Worm (Caenorhabditis elegans) whole organism, mixed stage, embryonic: Measurements from ENCODE around the gene F15G9.1.

Source experiments
- M03D4.4 ChIP-seq: sonication (generic microtip); optimal IDR thresholded peaks from 2 replicates; lab custom pipeline; 2017; ENCODE audit warnings: mild to moderate bottlenecking, missing genetic modification characterization, missing compliant biosample characterization
- bed-3 ChIP-seq: fragments of 200-800 bp; sonication (Bioruptor generic); optimal IDR thresholded peaks from 3 replicates; lab custom pipeline; 2018; ENCODE audit warnings: mild to moderate bottlenecking, missing genetic modification characterization, moderate library complexity, missing compliant biosample characterization
- blmp-1 ChIP-seq: fragments of 150-350 bp; optimal IDR thresholded peaks from 2 replicates; lab custom pipeline; 2014; ENCODE audit warnings: missing biosample characterization, missing genetic modification characterization
- ceh-39 ChIP-seq: fragments of 150-350 bp; optimal IDR thresholded peaks from 2 replicates; lab custom pipeline; 2014; ENCODE audit warnings: missing biosample characterization, missing genetic modification characterization
- ceh-43 ChIP-seq: fragments of 200-800 bp; sonication (Bioruptor generic); optimal IDR thresholded peaks from 2 replicates; lab custom pipeline; 2018; ENCODE audit warnings: mild to moderate bottlenecking, missing genetic modification characterization, moderate library complexity, missing compliant biosample characterization
- ceh-83 ChIP-seq: fragments of 200-800 bp; sonication (Bioruptor generic); optimal IDR thresholded peaks from 2 replicates; lab custom pipeline; 2018; ENCODE audit warnings: mild to moderate bottlenecking, missing genetic modification characterization, missing compliant biosample characterization
- ces-1 ChIP-seq: fragments of 150-350 bp; optimal IDR thresholded peaks from 2 replicates; lab custom pipeline; 2014; ENCODE audit warnings: missing biosample characterization, missing genetic modification reagents, missing genetic modification characterization
- drap-1 ChIP-seq: fragments of 200-800 bp; sonication (Bioruptor generic); optimal IDR thresholded peaks from 3 replicates; lab custom pipeline; 2018; ENCODE audit warnings: mild to moderate bottlenecking, missing genetic modification characterization, missing compliant biosample characterization
- elt-1 ChIP-seq: sonication (generic microtip); optimal IDR thresholded peaks from 2 replicates; lab custom pipeline; 2017; ENCODE audit warnings: missing genetic modification characterization, mild to moderate bottlenecking, missing compliant biosample characterization, antibody characterized with exemption, moderate library complexity, borderline replicate concordance; ENCODE audit not compliant: insufficient read depth
- elt-3 ChIP-seq: fragments of 150-350 bp; optimal IDR thresholded peaks from 2 replicates; lab custom pipeline; 2014; ENCODE audit warnings: missing biosample characterization, missing genetic modification characterization
- flh-1 ChIP-seq: fragments of 200-800 bp; sonication (Bioruptor generic); optimal IDR thresholded peaks from 2 replicates; lab custom pipeline; 2018; ENCODE audit warnings: mild to moderate bottlenecking, missing genetic modification characterization, moderate library complexity, missing compliant biosample characterization
- ham-2 ChIP-seq: fragments of 200-800 bp; sonication (Bioruptor generic); optimal IDR thresholded peaks from 2 replicates; lab custom pipeline; 2018; ENCODE audit warnings: mild to moderate bottlenecking, missing genetic modification characterization, missing compliant biosample characterization
- hlh-1 ChIP-seq: fragments of 150-350 bp; optimal IDR thresholded peaks from 2 replicates; lab custom pipeline; 2014; ENCODE audit warnings: missing biosample characterization, missing genetic modification reagents, missing genetic modification characterization
- lin-13 ChIP-seq: fragments of 150-350 bp; optimal IDR thresholded peaks from 2 replicates; lab custom pipeline; 2014; ENCODE audit warnings: missing biosample characterization, missing genetic modification characterization
- mab-5 ChIP-seq: fragments of 150-350 bp; optimal IDR thresholded peaks from 2 replicates; lab custom pipeline; 2014; ENCODE audit warnings: missing biosample characterization, missing genetic modification characterization
- mep-1 ChIP-seq: fragments of 150-350 bp; optimal IDR thresholded peaks from 2 replicates; lab custom pipeline; 2017; ENCODE audit warnings: missing biosample characterization, missing genetic modification reagents, missing genetic modification characterization, inconsistent platforms
- mls-2 ChIP-seq: sonication (generic microtip); optimal IDR thresholded peaks from 2 replicates; lab custom pipeline; 2016; ENCODE audit warnings: mild to moderate bottlenecking, missing genetic modification characterization, moderate library complexity, missing compliant biosample characterization
- nhr-12 ChIP-seq: fragments of 150-350 bp; optimal IDR thresholded peaks from 2 replicates; lab custom pipeline; 2014; ENCODE audit warnings: missing biosample characterization, missing genetic modification characterization
- nhr-237 ChIP-seq: fragments of 150-350 bp; optimal IDR thresholded peaks from 2 replicates; lab custom pipeline; 2014; ENCODE audit warnings: missing biosample characterization, missing genetic modification characterization
- nhr-28 ChIP-seq: fragments of 150-350 bp; optimal IDR thresholded peaks from 2 replicates; lab custom pipeline; 2014; ENCODE audit warnings: missing biosample characterization, missing genetic modification characterization
- nhr-76 ChIP-seq: sonication (generic microtip); optimal IDR thresholded peaks from 2 replicates; lab custom pipeline; 2017; ENCODE audit warnings: missing biosample characterization, missing genetic modification characterization
- pha-4 ChIP-seq: fragments of 150-350 bp; optimal IDR thresholded peaks from 2 replicates; lab custom pipeline; 2018; ENCODE audit warnings: missing biosample characterization, missing genetic modification reagents, missing genetic modification characterization
- sem-2 ChIP-seq: fragments of 200-800 bp; sonication (Bioruptor generic); optimal IDR thresholded peaks from 2 replicates; lab custom pipeline; 2018; ENCODE audit warnings: mild to moderate bottlenecking, missing genetic modification characterization, missing compliant biosample characterization
- snpc-4 ChIP-seq: fragments of 150-350 bp; optimal IDR thresholded peaks from 2 replicates; lab custom pipeline; 2014; ENCODE audit warnings: missing biosample characterization, missing genetic modification characterization
- sptf-1 ChIP-seq: sonication (generic microtip); optimal IDR thresholded peaks from 2 replicates; lab custom pipeline; 2017; ENCODE audit warnings: mild to moderate bottlenecking, missing genetic modification characterization, moderate library complexity, missing compliant biosample characterization
- tbx-8 ChIP-seq: fragments of 200-800 bp; sonication (Bioruptor generic); optimal IDR thresholded peaks from 2 replicates; lab custom pipeline; 2018; ENCODE audit warnings: mild to moderate bottlenecking, missing genetic modification characterization, moderate library complexity, missing compliant biosample characterization
- unc-120 ChIP-seq: sonication (generic microtip); optimal IDR thresholded peaks from 2 replicates; lab custom pipeline; 2017; ENCODE audit warnings: missing genetic modification characterization, missing compliant biosample characterization; ENCODE audit not compliant: poor library complexity, severe bottlenecking
- unc-39 ChIP-seq: fragments of 150-350 bp; optimal IDR thresholded peaks from 2 replicates; lab custom pipeline; 2014; ENCODE audit warnings: missing biosample characterization, missing genetic modification characterization
- unc-62 ChIP-seq: fragments of 150-350 bp; optimal IDR thresholded peaks from 2 replicates; lab custom pipeline; 2014; ENCODE audit warnings: missing biosample characterization, missing genetic modification reagents, missing genetic modification characterization
- zip-8 ChIP-seq: fragments of 150-350 bp; optimal IDR thresholded peaks from 2 replicates; lab custom pipeline; 2014; ENCODE audit warnings: missing biosample characterization, missing genetic modification characterization
- ztf-11 ChIP-seq: fragments of 150-350 bp; optimal IDR thresholded peaks from 2 replicates; lab custom pipeline; 2014; ENCODE audit warnings: missing biosample characterization, missing genetic modification characterization

The F15G9.1 gene

ce11 chrX:9706084-9706483 is at the start of gene F15G9.1:
Gene F15G9.1, plus strand, starts transcription at chrX:9706384.
- TF ChIP-seq ces-1, result no peak
- TF ChIP-seq bed-3 (GFP tag; lab: Kevin White, UChicago), result no peak
- no peak for TF ChIP-seq nhr-76 (tag; lab: Kevin White, UChicago)
- TF ChIP-seq mab-5 (tag; lab: Kevin White, UChicago), result no peak
- TF ChIP-seq flh-1 (GFP tag; lab: Kevin White, UChicago), result no peak
- no peak for TF ChIP-seq sptf-1 (tag; lab: Kevin White, UChicago)
- no peak for TF ChIP-seq elt-1 (tag; lab: Kevin White, UChicago)
- TF ChIP-seq snpc-4 (tag; lab: Kevin White, UChicago), result no peak
- TF ChIP-seq nhr-28 (tag; lab: Kevin White, UChicago), result no peak
- no peak for TF ChIP-seq sem-2 (GFP tag; lab: Kevin White, UChicago)
- no peak for TF ChIP-seq tbx-8 (GFP tag; lab: Kevin White, UChicago)
- no peak for TF ChIP-seq drap-1 (GFP tag; lab: Kevin White, UChicago)

- TF ChIP-seq hlh-1 (tag; lab: Kevin White, UChicago) (no peak), ham-2 (GFP tag; lab: Kevin White, UChicago) (no peak)
- TF ChIP-seq, all 35 proteins: peak for 0
Measured at ce11 chrX:9656772-9657171, 49.4 kb upstream of the F15G9.1 start.

- TF ChIP-seq tbx-8 (GFP tag; lab: Kevin White, UChicago), result no peak
- no peak for TF ChIP-seq flh-1 (GFP tag; lab: Kevin White, UChicago)
- TF ChIP-seq ham-2 (GFP tag; lab: Kevin White, UChicago), result no peak
- TF ChIP-seq ceh-43 (GFP tag; lab: Kevin White, UChicago), result no peak
- TF ChIP-seq nhr-76 (tag; lab: Kevin White, UChicago), result no peak
- TF ChIP-seq snpc-4 (tag; lab: Kevin White, UChicago), result no peak
- no peak for TF ChIP-seq ceh-83 (GFP tag; lab: Kevin White, UChicago)
- TF ChIP-seq ceh-39 (tag; lab: Kevin White, UChicago), result no peak
- TF ChIP-seq unc-120 (tag; lab: Kevin White, UChicago), result no peak
- no peak for TF ChIP-seq drap-1 (GFP tag; lab: Kevin White, UChicago)
- TF ChIP-seq unc-39 (tag; lab: Kevin White, UChicago), result no peak
Measured at ce11 chrX:9665944-9666343, 40.2 kb upstream of the F15G9.1 start.

DNA sequence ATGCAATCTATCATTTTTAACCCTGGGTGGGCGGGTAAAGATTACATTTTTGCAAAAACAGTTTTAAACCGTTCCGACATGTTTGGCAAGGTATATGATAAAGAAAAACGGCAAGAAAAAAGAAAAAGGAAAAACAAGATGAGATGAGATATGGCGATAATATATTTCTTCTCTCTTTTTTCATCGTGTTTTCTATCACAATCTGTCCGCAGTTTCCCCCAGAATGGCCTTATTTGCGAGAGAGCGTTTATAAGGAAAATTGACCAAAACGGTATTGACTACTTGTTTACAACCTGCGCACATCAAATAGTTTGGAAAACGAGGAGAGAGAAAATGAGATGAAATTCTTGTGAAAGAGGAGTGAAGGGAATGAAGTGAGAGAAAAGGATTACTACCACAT is 38.8 kb upstream of the F15G9.1 start:
- TF ChIP-seq snpc-4 (tag; lab: Kevin White, UChicago) (no peak), blmp-1 (tag; lab: Kevin White, UChicago) (no peak), unc-62 (no peak), ces-1 (peak; percentile 38), ztf-11 (tag; lab: Kevin White, UChicago) (no peak), ceh-43 (GFP tag; lab: Kevin White, UChicago) (no peak), hlh-1 (tag; lab: Kevin White, UChicago) (no peak), zip-8 (tag; lab: Kevin White, UChicago) (no peak), ceh-83 (GFP tag; lab: Kevin White, UChicago) (no peak), bed-3 (GFP tag; lab: Kevin White, UChicago) (no peak), tbx-8 (GFP tag; lab: Kevin White, UChicago) (no peak), mep-1 (tag; lab: Kevin White, UChicago) (no peak), unc-39 (tag; lab: Kevin White, UChicago) (no peak), elt-1 (tag; lab: Kevin White, UChicago) (peak; percentile 79), nhr-237 (tag; lab: Kevin White, UChicago) (no peak)
- TF ChIP-seq, all 35 proteins: peak for 2

- TF ChIP-seq unc-120 (tag; lab: Kevin White, UChicago) (peak; percentile 33), sptf-1 (tag; lab: Kevin White, UChicago) (peak; percentile 55), unc-62 (peak; percentile 14), lin-13 (tag; lab: Kevin White, UChicago) (no peak), nhr-76 (tag; lab: Kevin White, UChicago) (no peak)
Measured at ce11 chrX:9668554-9668953, 37.6 kb upstream of the F15G9.1 start, which contains the start of gene T14B1.1. Gene T14B1.1, minus strand, starts transcription at chrX:9668723.

ce11 chrX:9673228-9673627 is 33.0 kb upstream of the F15G9.1 start:
- TF ChIP-seq lin-13 (tag; lab: Kevin White, UChicago), result no peak
- TF ChIP-seq mls-2 (tag; lab: Kevin White, UChicago), result no peak
- no peak for TF ChIP-seq tbx-8 (GFP tag; lab: Kevin White, UChicago)
- no peak for TF ChIP-seq flh-1 (GFP tag; lab: Kevin White, UChicago)
- TF ChIP-seq pha-4 (tag; lab: Kevin White, UChicago), result no peak
- no peak for TF ChIP-seq mab-5 (tag; lab: Kevin White, UChicago)
- TF ChIP-seq ceh-83 (GFP tag; lab: Kevin White, UChicago), result no peak
- no peak for TF ChIP-seq nhr-12 (tag; lab: Kevin White, UChicago)
- TF ChIP-seq nhr-28 (tag; lab: Kevin White, UChicago), result no peak
- no peak for TF ChIP-seq elt-1 (tag; lab: Kevin White, UChicago)
- no peak for TF ChIP-seq unc-62
- no peak for TF ChIP-seq ham-2 (GFP tag; lab: Kevin White, UChicago)
- TF ChIP-seq ces-1, result no peak
- TF ChIP-seq M03D4.4 (tag; lab: Kevin White, UChicago), result no peak
- TF ChIP-seq drap-1 (GFP tag; lab: Kevin White, UChicago), result no peak
- TF ChIP-seq blmp-1 (tag; lab: Kevin White, UChicago), result no peak
- no peak for TF ChIP-seq elt-3
